Worm (Caenorhabditis elegans) whole organism, L4 larva: ENCODE results near the gene R04E5.9.

ENCODE experiments used
- D1046.2 ChIP-seq: fragments of 200-800 bp; sonication (Bioruptor generic); IDR thresholded peaks from 2 replicates; pipeline ENCODE4 v1.3.6; 2022; ENCODE audit warnings: missing genetic modification characterization, missing compliant biosample characterization
- F37D6.2 ChIP-seq: sonication (generic microtip); optimal IDR thresholded peaks from 2 replicates; lab custom pipeline; 2016; ENCODE audit warnings: mild to moderate bottlenecking, missing genetic modification characterization, missing compliant biosample characterization
- F44E2.7 ChIP-seq: fragments of 200-800 bp; sonication (Bioruptor generic); IDR thresholded peaks from 2 replicates; pipeline ENCODE4 v2.1.2; 2022; ENCODE audit warnings: missing genetic modification characterization, missing compliant biosample characterization
- Y105C5A.15 ChIP-seq: fragments of 200-800 bp; sonication (Bioruptor generic); IDR thresholded peaks from 2 replicates; pipeline ENCODE4 v1.3.6; 2022; ENCODE audit warnings: missing genetic modification characterization, missing compliant biosample characterization
- Y5F2A.4 ChIP-seq: fragments of 200-800 bp; sonication (Bioruptor generic); optimal IDR thresholded peaks from 2 replicates; lab custom pipeline; 2018; ENCODE audit warnings: mild to moderate bottlenecking, missing genetic modification characterization, missing compliant biosample characterization
- arid-1 ChIP-seq: fragments of 200-800 bp; sonication (Bioruptor generic); conservative IDR thresholded peaks from 2 replicates; pipeline ENCODE4 v1.3.6; 2022; ENCODE audit warnings: missing genetic modification reagents, missing genetic modification characterization, missing compliant biosample characterization
- ceh-20 ChIP-seq: fragments of 200-800 bp; sonication (Bioruptor generic); IDR thresholded peaks from 2 replicates; pipeline ENCODE4 v1.3.6; 2022; ENCODE audit warnings: missing genetic modification reagents, missing genetic modification characterization, missing compliant biosample characterization
- ceh-28 ChIP-seq: fragments of 150-350 bp; optimal IDR thresholded peaks from 2 replicates; lab custom pipeline; 2014; ENCODE audit warnings: missing biosample characterization, missing genetic modification reagents, missing genetic modification characterization
- ceh-32 ChIP-seq: sonication (generic microtip); optimal IDR thresholded peaks from 2 replicates; lab custom pipeline; 2016; ENCODE audit warnings: mild to moderate bottlenecking, missing genetic modification characterization, missing compliant biosample characterization; ENCODE audit not compliant: poor library complexity
- ceh-44 ChIP-seq: fragments of 200-800 bp; sonication (Bioruptor generic); IDR thresholded peaks from 2 replicates; pipeline ENCODE4 v1.3.6; 2022; ENCODE audit warnings: missing genetic modification reagents, missing genetic modification characterization, missing compliant biosample characterization
- ceh-82 ChIP-seq: sonication (generic microtip); optimal IDR thresholded peaks from 2 replicates; lab custom pipeline; 2017; ENCODE audit warnings: missing biosample characterization, missing genetic modification characterization
- daf-16 ChIP-seq, 3 experiments: sonication (generic microtip); optimal IDR thresholded peaks; 2 replicates each; lab custom pipeline; 2016 to 2017; ENCODE audit warnings: missing genetic modification characterization in 3 of 3, missing genetic modification reagents in 3 of 3, mild to moderate bottlenecking in 2 of 3, missing compliant biosample characterization in 2 of 3, missing biosample characterization in 1 of 3, moderate library complexity in 1 of 3
- daf-19 ChIP-seq: fragments of 200-800 bp; sonication (Bioruptor generic); conservative IDR thresholded peaks from 2 replicates; pipeline ENCODE4 v1.3.6; 2022; ENCODE audit warnings: missing genetic modification characterization, missing compliant biosample characterization
- daf-8 ChIP-seq: fragments of 200-800 bp; sonication (Bioruptor generic); IDR thresholded peaks from 2 replicates; pipeline ENCODE4 v1.3.6; 2022; ENCODE audit warnings: missing genetic modification characterization, missing compliant biosample characterization
- dmd-6 ChIP-seq: fragments of 200-800 bp; sonication (Bioruptor generic); IDR thresholded peaks from 2 replicates; pipeline ENCODE4 v1.3.6; 2022; ENCODE audit warnings: missing genetic modification reagents, missing genetic modification characterization, missing compliant biosample characterization
- dmd-8 ChIP-seq: fragments of 200-800 bp; sonication (Bioruptor generic); IDR thresholded peaks from 2 replicates; pipeline ENCODE4 v1.3.6; 2022; ENCODE audit warnings: missing genetic modification characterization, missing compliant biosample characterization
- dve-1 ChIP-seq: sonication (generic microtip); optimal IDR thresholded peaks from 2 replicates; lab custom pipeline; 2017; ENCODE audit warnings: antibody characterized with exemption, mild to moderate bottlenecking, missing genetic modification characterization, missing compliant biosample characterization; ENCODE audit not compliant: insufficient read depth
- egl-43 ChIP-seq: fragments of 200-800 bp; sonication (Bioruptor generic); IDR thresholded peaks from 2 replicates; pipeline ENCODE4 v1.3.6; 2022; ENCODE audit warnings: missing genetic modification reagents, missing genetic modification characterization, missing compliant biosample characterization
- fos-1 ChIP-seq: fragments of 150-350 bp; optimal IDR thresholded peaks from 2 replicates; lab custom pipeline; 2014; ENCODE audit warnings: missing biosample characterization, missing genetic modification characterization
- gei-8 ChIP-seq: fragments of 200-800 bp; sonication (Bioruptor generic); optimal IDR thresholded peaks from 2 replicates; lab custom pipeline; 2018; ENCODE audit warnings: mild to moderate bottlenecking, missing genetic modification characterization, missing compliant biosample characterization
- hlh-11 ChIP-seq: fragments of 200-800 bp; sonication (Bioruptor generic); optimal IDR thresholded peaks from 2 replicates; lab custom pipeline; 2018; ENCODE audit warnings: mild to moderate bottlenecking, missing genetic modification characterization, missing compliant biosample characterization
- lim-7 ChIP-seq: fragments of 200-800 bp; sonication (Bioruptor generic); IDR thresholded peaks from 2 replicates; pipeline ENCODE4 v1.3.6; 2022; ENCODE audit warnings: missing genetic modification characterization, missing compliant biosample characterization
- lin-1 ChIP-seq: fragments of 200-800 bp; sonication (Bioruptor generic); IDR thresholded peaks from 2 replicates; pipeline ENCODE4 v1.3.6; 2022; ENCODE audit warnings: missing genetic modification reagents, missing genetic modification characterization, missing compliant biosample characterization
- lin-29 ChIP-seq: fragments of 200-800 bp; sonication (Bioruptor generic); IDR thresholded peaks from 2 replicates; pipeline ENCODE4 v1.3.6; 2022; ENCODE audit warnings: missing genetic modification reagents, missing genetic modification characterization, missing compliant biosample characterization
- lin-38 ChIP-seq: fragments of 200-800 bp; sonication (Bioruptor generic); IDR thresholded peaks from 2 replicates; pipeline ENCODE4 v1.3.6; 2022; ENCODE audit warnings: missing genetic modification reagents, missing genetic modification characterization, missing compliant biosample characterization
- madf-9 ChIP-seq: fragments of 200-800 bp; sonication (Bioruptor generic); conservative IDR thresholded peaks from 2 replicates; pipeline ENCODE4 v1.3.6; 2022; ENCODE audit warnings: missing genetic modification reagents, missing genetic modification characterization, missing compliant biosample characterization
- mep-1 ChIP-seq: fragments of 150-350 bp; sonication (generic microtip); optimal IDR thresholded peaks from 3 replicates; lab custom pipeline; 2014; ENCODE audit warnings: missing biosample characterization, missing genetic modification characterization
- mes-2 ChIP-seq: sonication (generic microtip); optimal IDR thresholded peaks from 2 replicates; lab custom pipeline; 2016; ENCODE audit warnings: missing genotype, mild to moderate bottlenecking, missing genetic modification characterization, missing compliant biosample characterization; ENCODE audit not compliant: poor library complexity, severe bottlenecking
- mxl-2 ChIP-seq: fragments of 200-800 bp; sonication (Bioruptor generic); conservative IDR thresholded peaks from 2 replicates; pipeline ENCODE4 v1.3.6; 2022; ENCODE audit warnings: missing genetic modification reagents, missing genetic modification characterization, missing compliant biosample characterization
- nhr-11 ChIP-seq: fragments of 150-350 bp; optimal IDR thresholded peaks from 2 replicates; lab custom pipeline; 2014; ENCODE audit warnings: missing biosample characterization, missing genetic modification characterization
- nhr-111 ChIP-seq: fragments of 200-800 bp; sonication (Bioruptor generic); optimal IDR thresholded peaks from 2 replicates; lab custom pipeline; 2018; ENCODE audit warnings: mild to moderate bottlenecking, missing genetic modification characterization, missing compliant biosample characterization
- nhr-237 ChIP-seq: sonication (generic microtip); optimal IDR thresholded peaks from 2 replicates; lab custom pipeline; 2017; ENCODE audit warnings: missing biosample characterization, missing genetic modification characterization
- nhr-28 ChIP-seq: fragments of 150-350 bp; optimal IDR thresholded peaks from 2 replicates; lab custom pipeline; 2014; ENCODE audit warnings: missing biosample characterization, missing genetic modification characterization
- nhr-41 ChIP-seq: fragments of 200-800 bp; sonication (Bioruptor generic); IDR thresholded peaks from 2 replicates; pipeline ENCODE4 v1.3.6; 2022; ENCODE audit warnings: missing genetic modification reagents, missing genetic modification characterization, missing compliant biosample characterization
- nhr-48 ChIP-seq: sonication (generic microtip); optimal IDR thresholded peaks from 2 replicates; lab custom pipeline; 2016; ENCODE audit warnings: mild to moderate bottlenecking, missing genetic modification characterization, missing compliant biosample characterization
- nhr-6 ChIP-seq: fragments of 150-350 bp; optimal IDR thresholded peaks from 2 replicates; lab custom pipeline; 2014; ENCODE audit warnings: missing biosample characterization, missing genetic modification characterization
- nhr-77 ChIP-seq: fragments of 150-350 bp; optimal IDR thresholded peaks from 2 replicates; lab custom pipeline; 2014; ENCODE audit warnings: missing biosample characterization, missing genetic modification characterization
- pha-4 ChIP-seq, 2 experiments: fragments of 150-350 bp in 1 of 2; fragments of 200-800 bp in 1 of 2; sonication (Bioruptor generic) in 1 of 2; IDR thresholded peaks in 1 of 2; optimal IDR thresholded peaks in 1 of 2; 2 replicates each; pipeline versions ENCODE4 v1.3.6 to Lab custom; 2014 to 2022; ENCODE audit warnings: missing genetic modification characterization in 2 of 2, missing genetic modification reagents in 2 of 2, missing biosample characterization in 1 of 2, missing compliant biosample characterization in 1 of 2
- php-3 ChIP-seq: fragments of 200-800 bp; sonication (Bioruptor generic); IDR thresholded peaks from 2 replicates; pipeline ENCODE4 v1.3.6; 2022; ENCODE audit warnings: missing genetic modification reagents, missing genetic modification characterization, missing compliant biosample characterization
- rbr-2 ChIP-seq: sonication (generic microtip); optimal IDR thresholded peaks from 2 replicates; lab custom pipeline; 2016; ENCODE audit warnings: missing genotype, missing genetic modification characterization, missing compliant biosample characterization
- tra-1 ChIP-seq: fragments of 200-800 bp; sonication (Bioruptor generic); IDR thresholded peaks from 2 replicates; pipeline ENCODE4 v1.3.6; 2022; ENCODE audit warnings: missing genetic modification reagents, missing genetic modification characterization, missing compliant biosample characterization
- vab-7 ChIP-seq: fragments of 200-800 bp; sonication (Bioruptor generic); IDR thresholded peaks from 2 replicates; pipeline ENCODE4 v1.3.6; 2022; ENCODE audit warnings: missing genetic modification reagents, missing genetic modification characterization, missing compliant biosample characterization
- zfp-2 ChIP-seq: sonication (generic microtip); optimal IDR thresholded peaks from 2 replicates; lab custom pipeline; 2016; ENCODE audit warnings: mild to moderate bottlenecking, missing genetic modification characterization, missing compliant biosample characterization
- zfp-3 ChIP-seq: fragments of 200-800 bp; sonication (Bioruptor generic); conservative IDR thresholded peaks from 2 replicates; pipeline ENCODE4 v1.3.6; 2022; ENCODE audit warnings: missing genetic modification reagents, missing genetic modification characterization, missing compliant biosample characterization
- zip-2 ChIP-seq: fragments of 150-350 bp; optimal IDR thresholded peaks from 2 replicates; lab custom pipeline; 2014; ENCODE audit warnings: missing biosample characterization, missing genetic modification characterization
- ztf-7 ChIP-seq: fragments of 150-350 bp; optimal IDR thresholded peaks from 2 replicates; lab custom pipeline; 2014; ENCODE audit warnings: missing biosample characterization, missing genetic modification characterization

Gene R04E5.9

DNA sequence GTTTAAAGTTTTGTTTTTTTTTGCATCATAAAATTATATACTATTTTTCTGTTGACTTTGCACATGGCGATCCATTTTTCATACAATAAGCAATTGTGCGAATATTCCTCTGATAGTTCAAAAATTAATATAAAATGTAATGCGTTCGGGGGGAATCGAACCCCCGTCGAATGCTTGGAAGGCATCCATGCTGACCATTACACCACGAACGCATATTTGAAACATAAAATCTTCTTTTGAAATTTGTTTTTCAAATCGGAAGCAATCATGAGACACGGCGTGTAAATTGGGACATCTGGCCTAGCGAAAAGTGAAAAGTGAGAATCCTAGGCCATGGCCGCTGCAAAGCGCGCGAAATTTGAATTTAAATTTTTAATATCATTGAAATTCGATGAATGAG lies 7.5 kb upstream of the R04E5.9 start (continued):
- TF ChIP-seq D1046.2 (GFP tag; lab: Robert Waterston, UW) (peak; percentile 62; the same call in 1 of the 2 replicates), egl-43 (GFP tag; lab: Robert Waterston, UW) (peak; percentile 76)
- TF ChIP-seq, all 104 proteins: peak for 18; not testable (repeated sequence) for 86

DNA sequence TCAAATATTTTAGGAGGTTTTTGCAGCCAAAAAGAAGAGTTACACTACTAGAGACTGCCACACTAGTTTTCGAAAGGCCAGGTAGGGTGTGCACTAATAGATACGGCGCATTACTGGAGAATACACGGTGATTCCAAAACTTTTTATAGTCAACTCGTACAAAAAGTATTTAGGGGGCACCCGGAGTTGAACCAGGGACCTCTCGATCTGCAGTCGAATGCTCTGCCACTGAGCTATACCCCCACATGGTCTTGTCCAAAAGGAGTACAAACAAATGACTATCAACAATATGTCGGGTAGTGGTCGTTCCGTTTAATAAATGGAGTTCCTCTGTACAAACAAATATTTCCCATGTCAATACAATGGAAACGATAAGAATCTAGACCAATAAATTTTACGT lies 7.0 kb upstream of the R04E5.9 start:
- TF ChIP-seq nhr-48 (tag; lab: Kevin White, UChicago) = no peak
- peak; percentile 35; the same call in 1 of the 2 replicates for TF ChIP-seq lin-1 (GFP tag; lab: Robert Waterston, UW)
- TF ChIP-seq php-3 (GFP tag; lab: Robert Waterston, UW) = 0 out of 2 replicates have a peak, but pooled peaks have one; percentile 41
- no peak for TF ChIP-seq D1046.2 (GFP tag; lab: Robert Waterston, UW)
- peak; percentile 27 for TF ChIP-seq nhr-77 (tag; lab: Kevin White, UChicago)
- peak; percentile 72 for TF ChIP-seq nhr-41 (GFP tag; lab: Robert Waterston, UW)
- TF ChIP-seq fos-1 (tag; lab: Kevin White, UChicago) = no peak
- TF ChIP-seq Y5F2A.4 (GFP tag; lab: Kevin White, UChicago) = no peak
- TF ChIP-seq ceh-44 (GFP tag; lab: Robert Waterston, UW) = 0 out of 2 replicates have a peak, but pooled peaks have one; percentile 10
- no peak for TF ChIP-seq daf-16 (GFP tag; optimal IDR thresholded peaks at IDR 0.05; lab: Kevin White, UChicago)
- TF ChIP-seq daf-16 (tag; optimal IDR thresholded peaks at IDR 0.05; lab: Kevin White, UChicago) = peak; percentile 53
- peak; percentile 72; the same call in 1 of the 2 replicates for TF ChIP-seq dmd-8 (GFP tag; lab: Robert Waterston, UW)
- no peak for TF ChIP-seq ztf-7 (tag; lab: Kevin White, UChicago)
- peak; percentile 34; the same call in 1 of the 2 replicates for TF ChIP-seq mxl-2
- peak; percentile 23 for TF ChIP-seq mep-1 (tag; lab: Kevin White, UChicago)
- peak; percentile 6 for TF ChIP-seq nhr-6
- TF ChIP-seq F37D6.2 (tag; lab: Kevin White, UChicago) = no peak
- peak; percentile 34; the same call in 1 of the 2 replicates for TF ChIP-seq lin-38 (GFP tag; lab: Robert Waterston, UW)
- TF ChIP-seq hlh-11 (tag; lab: Kevin White, UChicago) = peak; percentile 12
- TF ChIP-seq F44E2.7 = peak; percentile 89; the same call in 1 of the 2 replicates
- TF ChIP-seq pha-4 (GFP tag; IDR thresholded peaks at IDR 0.05; lab: Robert Waterston, UW) = peak; percentile 68; the same call in 1 of the 2 replicates
- no peak for TF ChIP-seq pha-4 (tag; optimal IDR thresholded peaks at IDR 0.05; lab: Kevin White, UChicago)
- 0 out of 2 replicates have a peak, but pooled peaks have one; percentile 45 for TF ChIP-seq daf-19
- peak; percentile 37; the same call in 1 of the 2 replicates for TF ChIP-seq madf-9 (GFP tag; lab: Robert Waterston, UW)
- no peak for TF ChIP-seq ceh-20 (GFP tag; lab: Robert Waterston, UW)
- peak; percentile 45; the same call in 1 of the 2 replicates for TF ChIP-seq zfp-3 (GFP tag; lab: Robert Waterston, UW)
- no peak for TF ChIP-seq ceh-82 (tag; lab: Kevin White, UChicago)
- TF ChIP-seq dmd-6 (GFP tag; lab: Robert Waterston, UW) = peak; percentile 47
- peak; percentile 60 for TF ChIP-seq mes-2
- no peak for TF ChIP-seq lin-29 (GFP tag; lab: Robert Waterston, UW)
- no peak for TF ChIP-seq nhr-11 (tag; lab: Kevin White, UChicago)
- TF ChIP-seq nhr-237 = no peak
- TF ChIP-seq dve-1 = peak; percentile 57
- peak; percentile 23 for TF ChIP-seq nhr-28 (tag; lab: Kevin White, UChicago)
- peak; percentile 81; the same call in 1 of the 2 replicates for TF ChIP-seq Y105C5A.15 (GFP tag; lab: Robert Waterston, UW)
- peak; percentile 23 for TF ChIP-seq gei-8 (GFP tag; lab: Kevin White, UChicago)
- no peak for TF ChIP-seq ceh-32 (tag; lab: Kevin White, UChicago)
- no peak for TF ChIP-seq rbr-2 (tag; lab: Kevin White, UChicago)
- peak; percentile 61; the same call in 1 of the 2 replicates for TF ChIP-seq vab-7
- no peak for TF ChIP-seq zip-2
- TF ChIP-seq arid-1 (GFP tag; lab: Robert Waterston, UW) = peak; percentile 71; the same call in 1 of the 2 replicates
- TF ChIP-seq ceh-28 (tag; lab: Kevin White, UChicago) = no peak
- peak; percentile 82 for TF ChIP-seq lim-7
- peak; percentile 66; the same call in 1 of the 2 replicates for TF ChIP-seq tra-1
- no peak for TF ChIP-seq zfp-2 (tag; lab: Kevin White, UChicago)
- no peak for TF ChIP-seq daf-8 (GFP tag; lab: Robert Waterston, UW)
- peak; percentile 78 for TF ChIP-seq egl-43 (GFP tag; lab: Robert Waterston, UW)
- TF ChIP-seq nhr-111 (GFP tag; lab: Kevin White, UChicago) = no peak
